Worm (Caenorhabditis elegans) whole organism, L1 larva: ENCODE results near the gene C30G12.6.

Source experiments
- C16A3.4 ChIP-seq: fragments of 150-350 bp; optimal IDR thresholded peaks from 2 replicates; lab custom pipeline; 2014; ENCODE audit warnings: missing biosample characterization, missing genetic modification characterization
- C34B4.2 ChIP-seq: sonication (generic microtip); optimal IDR thresholded peaks from 2 replicates; lab custom pipeline; 2017; ENCODE audit warnings: mild to moderate bottlenecking, missing genetic modification characterization, missing compliant biosample characterization
- F16B12.6 ChIP-seq: fragments of 150-350 bp; optimal IDR thresholded peaks from 2 replicates; lab custom pipeline; 2014; ENCODE audit warnings: missing biosample characterization, missing genetic modification characterization
- Y116A8C.19 ChIP-seq: sonication (generic microtip); optimal IDR thresholded peaks from 2 replicates; lab custom pipeline; 2016; ENCODE audit warnings: missing compliant biosample characterization, missing genetic modification characterization, borderline replicate concordance
- aha-1 ChIP-seq: fragments of 150-350 bp; optimal IDR thresholded peaks from 2 replicates; lab custom pipeline; 2014; ENCODE audit warnings: missing biosample characterization, missing genetic modification characterization
- blmp-1 ChIP-seq: fragments of 150-350 bp; optimal IDR thresholded peaks from 2 replicates; lab custom pipeline; 2014; ENCODE audit warnings: missing biosample characterization, missing genetic modification characterization
- ceh-82 ChIP-seq, 3 experiments: fragments of 150-350 bp in 1 of 3; sonication (generic microtip) in 2 of 3; optimal IDR thresholded peaks; 2 replicates each; lab custom pipeline; 2014 to 2017; ENCODE audit warnings: missing biosample characterization in 3 of 3, missing genetic modification characterization in 3 of 3
- ceh-88 ChIP-seq: fragments of 200-800 bp; sonication (Bioruptor generic); IDR thresholded peaks from 2 replicates; pipeline ENCODE4 v1.3.6; 2022; ENCODE audit warnings: missing genetic modification characterization, missing compliant biosample characterization
- ceh-90 ChIP-seq: sonication (generic microtip); optimal IDR thresholded peaks from 2 replicates; lab custom pipeline; 2016; ENCODE audit warnings: missing genetic modification characterization, missing compliant biosample characterization
- dsc-1 ChIP-seq: sonication (generic microtip); optimal IDR thresholded peaks from 2 replicates; lab custom pipeline; 2016; ENCODE audit warnings: mild to moderate bottlenecking, missing genetic modification characterization, missing compliant biosample characterization
- efl-1 ChIP-seq, 4 experiments: fragments of 150-350 bp; optimal IDR thresholded peaks in 3 of 4; peaks in 1 of 4; 1 replicate in 1 of 4; 2 replicates in 3 of 4; lab custom pipeline; 2014; ENCODE audit warnings: missing biosample characterization in 2 of 4, missing genetic modification characterization in 2 of 4, missing genetic modification reagents in 2 of 4
- egl-27 ChIP-seq, 2 experiments: fragments of 150-350 bp in 1 of 2; sonication (generic microtip); optimal IDR thresholded peaks; 3 replicates each; lab custom pipeline; 2017 to 2018; ENCODE audit warnings: missing biosample characterization in 2 of 2, missing genetic modification characterization in 2 of 2, missing genetic modification reagents in 2 of 2
- elt-3 ChIP-seq, 6 experiments: fragments of 150-350 bp in 1 of 6; sonication (generic microtip); optimal IDR thresholded peaks; 2 replicates each; lab custom pipeline; 2017 to 2018; ENCODE audit warnings: missing biosample characterization in 6 of 6, missing genetic modification characterization in 6 of 6, inconsistent platforms in 1 of 6
- ets-5 ChIP-seq: fragments of 200-800 bp; sonication (Bioruptor generic); IDR thresholded peaks from 2 replicates; pipeline ENCODE4 v1.3.6; 2022; ENCODE audit warnings: missing genetic modification characterization, missing compliant biosample characterization
- fkh-10 ChIP-seq: sonication (generic microtip); optimal IDR thresholded peaks from 2 replicates; lab custom pipeline; 2017; ENCODE audit warnings: missing biosample characterization, missing genetic modification reagents, missing genetic modification characterization
- fkh-8 ChIP-seq: sonication (generic microtip); optimal IDR thresholded peaks from 2 replicates; lab custom pipeline; 2016; ENCODE audit warnings: mild to moderate bottlenecking, missing genetic modification characterization, missing compliant biosample characterization
- hlh-17 ChIP-seq: fragments of 200-800 bp; sonication (Bioruptor generic); optimal IDR thresholded peaks from 2 replicates; lab custom pipeline; 2018; ENCODE audit warnings: missing genetic modification characterization, mild to moderate bottlenecking, missing compliant biosample characterization, moderate library complexity, borderline replicate concordance
- isw-1 ChIP-seq: fragments of 200-800 bp; sonication (Bioruptor generic); IDR thresholded peaks from 2 replicates; pipeline ENCODE4 v1.3.6; 2022; ENCODE audit warnings: missing genetic modification characterization, missing compliant biosample characterization
- lin-13 ChIP-seq: fragments of 150-350 bp; optimal IDR thresholded peaks from 2 replicates; lab custom pipeline; 2014; ENCODE audit warnings: missing biosample characterization, missing genetic modification reagents, missing genetic modification characterization
- lin-15B ChIP-seq: fragments of 150-350 bp; sonication (generic microtip); optimal IDR thresholded peaks from 3 replicates; lab custom pipeline; 2014; ENCODE audit warnings: missing biosample characterization, missing genetic modification characterization
- lir-3 ChIP-seq: sonication (generic microtip); optimal IDR thresholded peaks from 2 replicates; lab custom pipeline; 2016; ENCODE audit warnings: mild to moderate bottlenecking, missing genetic modification characterization, moderate library complexity, missing compliant biosample characterization; ENCODE audit not compliant: poor library complexity
- mab-9 ChIP-seq: fragments of 200-800 bp; sonication (Bioruptor generic); IDR thresholded peaks from 2 replicates; pipeline ENCODE4 v1.3.6; 2022; ENCODE audit warnings: missing genetic modification reagents, missing genetic modification characterization, missing compliant biosample characterization
- mep-1 ChIP-seq: fragments of 150-350 bp; optimal IDR thresholded peaks from 2 replicates; lab custom pipeline; 2014; ENCODE audit warnings: missing biosample characterization, missing genetic modification characterization
- nhr-11 ChIP-seq: fragments of 150-350 bp; optimal IDR thresholded peaks from 2 replicates; lab custom pipeline; 2014; ENCODE audit warnings: missing biosample characterization, missing genetic modification characterization
- nhr-12 ChIP-seq: sonication (generic microtip); optimal IDR thresholded peaks from 2 replicates; lab custom pipeline; 2017; ENCODE audit warnings: missing biosample characterization, missing genetic modification characterization
- nhr-19 ChIP-seq: fragments of 200-800 bp; sonication (Bioruptor generic); conservative IDR thresholded peaks from 2 replicates; pipeline ENCODE4 v1.3.6; 2022; ENCODE audit warnings: missing genetic modification characterization, missing compliant biosample characterization
- nhr-20 ChIP-seq: sonication (generic microtip); optimal IDR thresholded peaks from 2 replicates; lab custom pipeline; 2016; ENCODE audit warnings: mild to moderate bottlenecking, missing genetic modification characterization, missing compliant biosample characterization
- nhr-237 ChIP-seq: fragments of 150-350 bp; optimal IDR thresholded peaks from 2 replicates; lab custom pipeline; 2014; ENCODE audit warnings: missing biosample characterization, missing genetic modification characterization
- nhr-47 ChIP-seq: sonication (generic microtip); optimal IDR thresholded peaks from 2 replicates; lab custom pipeline; 2016; ENCODE audit warnings: mild to moderate bottlenecking, missing genetic modification characterization, moderate library complexity, missing compliant biosample characterization
- nhr-71 ChIP-seq: sonication (generic microtip); optimal IDR thresholded peaks from 2 replicates; lab custom pipeline; 2016; ENCODE audit warnings: mild to moderate bottlenecking, missing genetic modification characterization, moderate library complexity, missing compliant biosample characterization
- nhr-84 ChIP-seq: sonication (generic microtip); optimal IDR thresholded peaks from 2 replicates; lab custom pipeline; 2017; ENCODE audit warnings: missing biosample characterization, missing genetic modification characterization
- nhr-85 ChIP-seq: sonication (generic microtip); peaks from one replicate; lab custom pipeline; 2016; ENCODE audit warnings: missing genetic modification characterization, inconsistent platforms, missing compliant biosample characterization
- nhr-90 ChIP-seq: sonication (generic microtip); optimal IDR thresholded peaks from 2 replicates; lab custom pipeline; 2016; ENCODE audit warnings: mild to moderate bottlenecking, missing genetic modification characterization, missing compliant biosample characterization; ENCODE audit not compliant: poor library complexity
- pag-3 ChIP-seq: sonication (generic microtip); optimal IDR thresholded peaks from 2 replicates; lab custom pipeline; 2017; ENCODE audit warnings: missing genetic modification characterization, mild to moderate bottlenecking, missing compliant biosample characterization, antibody characterized with exemption, borderline replicate concordance; ENCODE audit not compliant: insufficient read depth
- pax-3 ChIP-seq: fragments of 200-800 bp; sonication (Bioruptor generic); optimal IDR thresholded peaks from 2 replicates; lab custom pipeline; 2018; ENCODE audit warnings: mild to moderate bottlenecking, missing genetic modification characterization, moderate library complexity, missing compliant biosample characterization
- skn-1 ChIP-seq: fragments of 150-350 bp; optimal IDR thresholded peaks from 2 replicates; lab custom pipeline; 2014; ENCODE audit warnings: missing biosample characterization, missing genetic modification characterization
- snu-23 ChIP-seq: sonication (generic microtip); optimal IDR thresholded peaks from 2 replicates; lab custom pipeline; 2016; ENCODE audit warnings: missing genetic modification characterization, missing compliant biosample characterization
- sox-4 ChIP-seq: sonication (generic microtip); optimal IDR thresholded peaks from 2 replicates; lab custom pipeline; 2016; ENCODE audit warnings: missing genetic modification characterization, missing compliant biosample characterization
- sup-37 ChIP-seq: fragments of 200-800 bp; sonication (Bioruptor generic); optimal IDR thresholded peaks from 2 replicates; lab custom pipeline; 2018; ENCODE audit warnings: mild to moderate bottlenecking, missing genetic modification characterization, missing compliant biosample characterization
- tbx-2 ChIP-seq: sonication (generic microtip); optimal IDR thresholded peaks from 2 replicates; lab custom pipeline; 2016; ENCODE audit warnings: missing genetic modification characterization, missing compliant biosample characterization
- unc-130 ChIP-seq: fragments of 150-350 bp; optimal IDR thresholded peaks from 2 replicates; lab custom pipeline; 2017; ENCODE audit warnings: missing biosample characterization, missing genetic modification characterization, inconsistent platforms
- unc-30 ChIP-seq: sonication (generic microtip); optimal IDR thresholded peaks from 2 replicates; lab custom pipeline; 2017; ENCODE audit warnings: missing biosample characterization, missing genetic modification characterization
- unc-62 ChIP-seq: fragments of 150-350 bp; optimal IDR thresholded peaks from 2 replicates; lab custom pipeline; 2014; ENCODE audit warnings: missing biosample characterization, missing genetic modification reagents, missing genetic modification characterization
- unc-98 ChIP-seq: fragments of 200-800 bp; sonication (Bioruptor generic); IDR thresholded peaks from 2 replicates; pipeline ENCODE4 v1.3.6; 2022; ENCODE audit warnings: missing genetic modification characterization, missing compliant biosample characterization
- vab-15 ChIP-seq: sonication (generic microtip); optimal IDR thresholded peaks from 2 replicates; lab custom pipeline; 2017; ENCODE audit warnings: missing genotype, mild to moderate bottlenecking, missing genetic modification characterization, missing compliant biosample characterization
- xbp-1 ChIP-seq: sonication (generic microtip); optimal IDR thresholded peaks from 2 replicates; lab custom pipeline; 2016; ENCODE audit warnings: missing genetic modification characterization, missing compliant biosample characterization
- zag-1 ChIP-seq: fragments of 150-350 bp; optimal IDR thresholded peaks from 2 replicates; lab custom pipeline; 2014; ENCODE audit warnings: missing biosample characterization, missing genetic modification characterization
- zip-4 ChIP-seq: fragments of 200-800 bp; sonication (Bioruptor generic); optimal IDR thresholded peaks from 2 replicates; lab custom pipeline; 2018; ENCODE audit warnings: mild to moderate bottlenecking, missing genetic modification characterization, moderate library complexity, missing compliant biosample characterization
- ztf-11 ChIP-seq, 2 experiments: sonication (generic microtip); optimal IDR thresholded peaks; 2 replicates each; lab custom pipeline; 2016 to 2017; ENCODE audit warnings: missing genetic modification characterization in 2 of 2, missing biosample characterization in 1 of 2, missing compliant biosample characterization in 1 of 2
- ztf-4 ChIP-seq: fragments of 150-350 bp; optimal IDR thresholded peaks from 2 replicates; lab custom pipeline; 2014; ENCODE audit warnings: missing biosample characterization, missing genetic modification characterization

The C30G12.6 gene

DNA sequence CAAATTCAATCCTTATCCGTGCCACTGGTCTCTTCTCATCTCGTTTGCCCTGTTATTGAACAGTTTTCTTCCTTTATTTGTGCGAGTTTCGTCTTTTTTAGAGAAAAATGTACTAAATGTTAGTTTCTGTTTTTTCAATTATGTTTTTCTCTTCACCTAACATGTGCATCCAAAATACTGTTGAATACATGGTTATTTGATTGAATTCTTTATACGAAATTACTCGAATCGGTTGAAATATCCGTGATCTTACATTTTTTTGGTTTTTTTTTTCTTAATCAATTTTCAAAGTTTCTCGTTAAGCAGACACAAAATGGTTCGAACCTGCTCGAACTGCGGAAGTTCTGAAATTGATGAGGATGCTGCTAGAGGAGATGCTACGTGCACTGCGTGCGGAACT is 9.7 kb upstream of the C30G12.6 start, which contains the start of gene brf-1:
Gene brf-1 (plus strand): TSS at position 301 of the 400 bp plus-strand sequence.
- no peak for TF ChIP-seq ceh-90

DNA sequence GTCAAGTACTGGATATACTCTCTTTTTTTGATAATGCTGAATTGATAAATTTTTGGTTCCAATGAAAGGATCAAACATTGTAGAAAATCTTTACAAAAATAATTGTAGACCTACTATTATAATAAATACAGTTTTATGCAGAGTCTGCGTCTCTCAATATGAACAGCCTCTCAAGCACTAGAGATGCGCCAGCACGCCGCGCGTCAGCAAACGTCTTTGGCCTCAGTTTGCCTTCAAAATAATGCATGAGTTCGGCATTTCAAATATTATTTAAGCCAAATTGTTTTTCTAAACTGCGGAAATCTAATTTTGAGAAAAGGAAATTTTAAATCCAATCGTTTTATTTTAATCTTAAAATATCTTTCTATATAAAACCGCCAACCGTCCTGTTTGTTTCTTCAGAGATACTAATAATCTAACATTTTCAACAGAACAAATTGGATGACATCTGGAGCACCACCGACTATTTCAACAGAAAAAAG is 5.9 kb upstream of the C30G12.6 start, which contains the start of gene cul-4:
Gene cul-4 (plus strand): TSS at position 432 of the 482 bp plus-strand sequence.
- peak; percentile 64 for TF ChIP-seq skn-1
- TF ChIP-seq xbp-1, result peak; percentile 85
- TF ChIP-seq vab-15 (tag; lab: Kevin White, UChicago), result no peak
- peak; percentile 65 for TF ChIP-seq blmp-1 (tag; lab: Kevin White, UChicago)
- peak; percentile 71 to 82 for TF ChIP-seq efl-1 (optimal IDR thresholded peaks at IDR 0.05; lab: Kevin White, UChicago)
- peak; percentile 76 to 97 for TF ChIP-seq efl-1 (GFP tag; optimal IDR thresholded peaks at IDR 0.05 in 1 of 2; lab: Kevin White, UChicago)
- no peak for TF ChIP-seq Y116A8C.19 (tag; lab: Kevin White, UChicago)
- TF ChIP-seq lin-15B (tag; lab: Kevin White, UChicago), result peak; percentile 30
- peak; percentile 54 for TF ChIP-seq isw-1 (GFP tag; lab: Robert Waterston, UW)
- peak; percentile 85 for TF ChIP-seq lir-3 (tag; lab: Kevin White, UChicago)
- TF ChIP-seq pag-3, result no peak
- no peak for TF ChIP-seq pax-3 (tag; lab: Kevin White, UChicago)
- peak; percentile 41 for TF ChIP-seq zip-4 (GFP tag; lab: Kevin White, UChicago)
- TF ChIP-seq tbx-2, result no peak
- peak; percentile 66; the same call in 1 of the 2 replicates for TF ChIP-seq mab-9 (GFP tag; lab: Robert Waterston, UW)
- no peak for TF ChIP-seq egl-27 (tag; optimal IDR thresholded peaks at IDR 0.05; lab: Kevin White, UChicago)
- TF ChIP-seq nhr-47, result no peak
- no peak for TF ChIP-seq hlh-17
- no peak for TF ChIP-seq zag-1 (tag; lab: Kevin White, UChicago)
- TF ChIP-seq unc-130, result peak; percentile 75
- peak; percentile 77 for TF ChIP-seq dsc-1 (tag; lab: Kevin White, UChicago)
- peak in 1 of 2 experiments; percentile 31 for TF ChIP-seq ztf-11 (tag; optimal IDR thresholded peaks at IDR 0.05; lab: Kevin White, UChicago)
- no peak for TF ChIP-seq nhr-84 (tag; lab: Kevin White, UChicago)
- no peak for TF ChIP-seq sox-4 (tag; lab: Kevin White, UChicago)
- peak; percentile 85 for TF ChIP-seq nhr-20 (tag; lab: Kevin White, UChicago)
- no peak for TF ChIP-seq C34B4.2
- TF ChIP-seq unc-98 (GFP tag; lab: Robert Waterston, UW), result no peak
- no peak for TF ChIP-seq unc-30 (tag; lab: Kevin White, UChicago)
- peak; percentile 12 for TF ChIP-seq sup-37 (GFP tag; lab: Kevin White, UChicago)
- TF ChIP-seq nhr-11 (tag; lab: Kevin White, UChicago), result no peak
- peak; percentile 64 to 72 (median 72) for TF ChIP-seq ceh-82 (tag; optimal IDR thresholded peaks at IDR 0.05; lab: Kevin White, UChicago)
- TF ChIP-seq mep-1 (tag; lab: Kevin White, UChicago), result peak; percentile 90
- peak; percentile 82 for TF ChIP-seq nhr-19 (GFP tag; lab: Robert Waterston, UW)
- peak in 2 of 6 experiments; percentile 21 to 61 for TF ChIP-seq elt-3 (tag; optimal IDR thresholded peaks at IDR 0.05; lab: Kevin White, UChicago)
- TF ChIP-seq F16B12.6, result peak; percentile 69
- TF ChIP-seq nhr-237 (tag; lab: Kevin White, UChicago), result no peak
- TF ChIP-seq nhr-85, result peak; percentile 89
- no peak for TF ChIP-seq ets-5 (GFP tag; lab: Robert Waterston, UW)
- no peak for TF ChIP-seq unc-62
- TF ChIP-seq ztf-4 (tag; lab: Kevin White, UChicago), result peak; percentile 37
- 0 out of 2 replicates have a peak, but pooled peaks have one; percentile 28 for TF ChIP-seq ceh-88 (GFP tag; lab: Robert Waterston, UW)
- TF ChIP-seq nhr-90 (tag; lab: Kevin White, UChicago), result peak; percentile 81
- TF ChIP-seq fkh-8 (tag; lab: Kevin White, UChicago), result peak; percentile 27
- TF ChIP-seq C16A3.4, result peak; percentile 41
- no peak for TF ChIP-seq aha-1
- TF ChIP-seq lin-13, result no peak
- no peak for TF ChIP-seq fkh-10
- TF ChIP-seq nhr-71 (tag; lab: Kevin White, UChicago), result peak; percentile 86
- no peak for TF ChIP-seq nhr-12 (tag; lab: Kevin White, UChicago)
- peak; percentile 84 for TF ChIP-seq snu-23 (GFP tag; lab: Kevin White, UChicago)
